Worm (Caenorhabditis elegans) whole organism, mixed stage, embryonic: ENCODE data around the gene C49G7.10.

Experiments used
- M03D4.4 ChIP-seq: sonication (generic microtip); optimal IDR thresholded peaks from 2 replicates; lab custom pipeline; 2017; ENCODE audit warnings: mild to moderate bottlenecking, missing genetic modification characterization, missing compliant biosample characterization
- bed-3 ChIP-seq: fragments of 200-800 bp; sonication (Bioruptor generic); optimal IDR thresholded peaks from 3 replicates; lab custom pipeline; 2018; ENCODE audit warnings: mild to moderate bottlenecking, missing genetic modification characterization, moderate library complexity, missing compliant biosample characterization
- blmp-1 ChIP-seq: fragments of 150-350 bp; optimal IDR thresholded peaks from 2 replicates; lab custom pipeline; 2014; ENCODE audit warnings: missing biosample characterization, missing genetic modification characterization
- ceh-39 ChIP-seq: fragments of 150-350 bp; optimal IDR thresholded peaks from 2 replicates; lab custom pipeline; 2014; ENCODE audit warnings: missing biosample characterization, missing genetic modification characterization
- ceh-43 ChIP-seq: fragments of 200-800 bp; sonication (Bioruptor generic); optimal IDR thresholded peaks from 2 replicates; lab custom pipeline; 2018; ENCODE audit warnings: mild to moderate bottlenecking, missing genetic modification characterization, moderate library complexity, missing compliant biosample characterization
- ceh-83 ChIP-seq: fragments of 200-800 bp; sonication (Bioruptor generic); optimal IDR thresholded peaks from 2 replicates; lab custom pipeline; 2018; ENCODE audit warnings: mild to moderate bottlenecking, missing genetic modification characterization, missing compliant biosample characterization
- cnd-1 ChIP-seq: fragments of 200-800 bp; sonication (Bioruptor generic); optimal IDR thresholded peaks from 2 replicates; lab custom pipeline; 2018; ENCODE audit warnings: mild to moderate bottlenecking, missing genetic modification characterization, missing compliant biosample characterization
- drap-1 ChIP-seq: fragments of 200-800 bp; sonication (Bioruptor generic); optimal IDR thresholded peaks from 3 replicates; lab custom pipeline; 2018; ENCODE audit warnings: mild to moderate bottlenecking, missing genetic modification characterization, missing compliant biosample characterization
- elt-1 ChIP-seq: sonication (generic microtip); optimal IDR thresholded peaks from 2 replicates; lab custom pipeline; 2017; ENCODE audit warnings: missing genetic modification characterization, mild to moderate bottlenecking, missing compliant biosample characterization, antibody characterized with exemption, moderate library complexity, borderline replicate concordance; ENCODE audit not compliant: insufficient read depth
- elt-3 ChIP-seq: fragments of 150-350 bp; optimal IDR thresholded peaks from 2 replicates; lab custom pipeline; 2014; ENCODE audit warnings: missing biosample characterization, missing genetic modification characterization
- flh-1 ChIP-seq: fragments of 200-800 bp; sonication (Bioruptor generic); optimal IDR thresholded peaks from 2 replicates; lab custom pipeline; 2018; ENCODE audit warnings: mild to moderate bottlenecking, missing genetic modification characterization, moderate library complexity, missing compliant biosample characterization
- hlh-1 ChIP-seq: fragments of 150-350 bp; optimal IDR thresholded peaks from 2 replicates; lab custom pipeline; 2014; ENCODE audit warnings: missing biosample characterization, missing genetic modification reagents, missing genetic modification characterization
- lin-13 ChIP-seq: fragments of 150-350 bp; optimal IDR thresholded peaks from 2 replicates; lab custom pipeline; 2014; ENCODE audit warnings: missing biosample characterization, missing genetic modification characterization
- lin-32 ChIP-seq: fragments of 200-800 bp; sonication (Bioruptor generic); optimal IDR thresholded peaks from 2 replicates; lab custom pipeline; 2018; ENCODE audit warnings: mild to moderate bottlenecking, missing genetic modification characterization, missing compliant biosample characterization
- lsy-2 ChIP-seq: fragments of 150-350 bp; optimal IDR thresholded peaks from 2 replicates; lab custom pipeline; 2014; ENCODE audit warnings: missing biosample characterization, missing genetic modification characterization
- mab-5 ChIP-seq: fragments of 150-350 bp; optimal IDR thresholded peaks from 2 replicates; lab custom pipeline; 2014; ENCODE audit warnings: missing biosample characterization, missing genetic modification characterization
- mep-1 ChIP-seq: fragments of 150-350 bp; optimal IDR thresholded peaks from 2 replicates; lab custom pipeline; 2017; ENCODE audit warnings: missing biosample characterization, missing genetic modification reagents, missing genetic modification characterization, inconsistent platforms
- nhr-12 ChIP-seq: fragments of 150-350 bp; optimal IDR thresholded peaks from 2 replicates; lab custom pipeline; 2014; ENCODE audit warnings: missing biosample characterization, missing genetic modification characterization
- nhr-2 ChIP-seq: fragments of 150-350 bp; optimal IDR thresholded peaks from 2 replicates; lab custom pipeline; 2014; ENCODE audit warnings: missing biosample characterization, missing genetic modification characterization
- nhr-237 ChIP-seq: fragments of 150-350 bp; optimal IDR thresholded peaks from 2 replicates; lab custom pipeline; 2014; ENCODE audit warnings: missing biosample characterization, missing genetic modification characterization
- nhr-28 ChIP-seq: fragments of 150-350 bp; optimal IDR thresholded peaks from 2 replicates; lab custom pipeline; 2014; ENCODE audit warnings: missing biosample characterization, missing genetic modification characterization
- nhr-76 ChIP-seq: sonication (generic microtip); optimal IDR thresholded peaks from 2 replicates; lab custom pipeline; 2017; ENCODE audit warnings: missing biosample characterization, missing genetic modification characterization
- pha-4 ChIP-seq: fragments of 150-350 bp; optimal IDR thresholded peaks from 2 replicates; lab custom pipeline; 2018; ENCODE audit warnings: missing biosample characterization, missing genetic modification reagents, missing genetic modification characterization
- sem-2 ChIP-seq: fragments of 200-800 bp; sonication (Bioruptor generic); optimal IDR thresholded peaks from 2 replicates; lab custom pipeline; 2018; ENCODE audit warnings: mild to moderate bottlenecking, missing genetic modification characterization, missing compliant biosample characterization
- snpc-4 ChIP-seq: fragments of 150-350 bp; optimal IDR thresholded peaks from 2 replicates; lab custom pipeline; 2014; ENCODE audit warnings: missing biosample characterization, missing genetic modification characterization
- tbx-8 ChIP-seq: fragments of 200-800 bp; sonication (Bioruptor generic); optimal IDR thresholded peaks from 2 replicates; lab custom pipeline; 2018; ENCODE audit warnings: mild to moderate bottlenecking, missing genetic modification characterization, moderate library complexity, missing compliant biosample characterization
- unc-39 ChIP-seq: fragments of 150-350 bp; optimal IDR thresholded peaks from 2 replicates; lab custom pipeline; 2014; ENCODE audit warnings: missing biosample characterization, missing genetic modification characterization
- unc-62 ChIP-seq: fragments of 150-350 bp; optimal IDR thresholded peaks from 2 replicates; lab custom pipeline; 2014; ENCODE audit warnings: missing biosample characterization, missing genetic modification reagents, missing genetic modification characterization
- zip-8 ChIP-seq: fragments of 150-350 bp; optimal IDR thresholded peaks from 2 replicates; lab custom pipeline; 2014; ENCODE audit warnings: missing biosample characterization, missing genetic modification characterization
- ztf-11 ChIP-seq: fragments of 150-350 bp; optimal IDR thresholded peaks from 2 replicates; lab custom pipeline; 2014; ENCODE audit warnings: missing biosample characterization, missing genetic modification characterization

The C49G7.10 gene

ce11 chrV:4063559-4064164, 21.8 kb upstream of the C49G7.10 start:
- peak; percentile 86 for TF ChIP-seq lsy-2 (tag; lab: Kevin White, UChicago)

DNA sequence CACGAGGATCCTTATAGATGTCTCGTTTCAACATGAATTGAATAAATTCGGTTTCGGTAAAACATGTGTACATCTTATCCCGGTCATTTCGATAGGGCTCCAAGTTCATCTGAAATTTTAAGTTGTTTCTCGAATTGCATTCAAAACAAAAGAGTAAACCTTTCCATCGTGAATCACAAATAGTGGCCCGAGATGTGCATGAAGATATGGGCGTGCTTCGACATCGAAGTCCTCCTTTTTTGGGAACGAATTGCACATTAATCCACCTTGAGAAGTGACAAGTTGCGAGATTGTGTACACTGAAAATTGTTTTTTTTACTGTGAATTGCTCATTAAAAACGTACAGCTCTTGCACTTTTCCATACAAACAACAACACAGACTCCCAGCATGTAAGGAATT, 14.4 kb upstream of the C49G7.10 start:
- TF ChIP-seq nhr-237 (tag; lab: Kevin White, UChicago): no peak
- TF ChIP-seq elt-3 (tag; lab: Kevin White, UChicago): no peak
- no peak for TF ChIP-seq lin-32 (GFP tag; lab: Kevin White, UChicago)
- TF ChIP-seq nhr-2 (tag; lab: Kevin White, UChicago): no peak
- no peak for TF ChIP-seq ceh-83
- TF ChIP-seq unc-39 (tag; lab: Kevin White, UChicago): no peak
- no peak for TF ChIP-seq elt-1 (tag; lab: Kevin White, UChicago)
- no peak for TF ChIP-seq nhr-12 (tag; lab: Kevin White, UChicago)
- TF ChIP-seq, all 35 proteins: peak for 0

DNA sequence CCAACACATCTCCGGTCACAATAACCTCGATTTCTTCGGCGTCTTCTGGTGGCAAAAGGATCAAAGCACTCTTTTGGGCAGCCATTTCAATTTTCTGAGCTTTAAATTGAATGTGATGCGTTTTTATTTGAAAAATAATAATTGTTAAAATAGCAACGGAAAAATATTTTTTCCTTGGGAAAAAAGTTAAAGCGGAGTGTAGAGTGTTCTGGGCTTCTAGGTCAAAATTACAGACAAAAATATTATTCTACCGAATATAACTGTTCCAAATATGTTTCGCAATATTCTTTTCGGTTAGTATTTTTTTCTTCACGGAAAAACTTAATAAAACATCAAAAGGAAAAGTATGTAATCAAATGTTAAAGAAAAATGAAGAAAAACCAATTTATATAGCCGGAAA, 13.2 kb upstream of the C49G7.10 start, which contains the start of gene djr-1.2:
TSS of gene djr-1.2 (minus strand) at position 101 of the 400 bp plus-strand sequence.
- TF ChIP-seq M03D4.4 (tag; lab: Kevin White, UChicago): no peak

DNA sequence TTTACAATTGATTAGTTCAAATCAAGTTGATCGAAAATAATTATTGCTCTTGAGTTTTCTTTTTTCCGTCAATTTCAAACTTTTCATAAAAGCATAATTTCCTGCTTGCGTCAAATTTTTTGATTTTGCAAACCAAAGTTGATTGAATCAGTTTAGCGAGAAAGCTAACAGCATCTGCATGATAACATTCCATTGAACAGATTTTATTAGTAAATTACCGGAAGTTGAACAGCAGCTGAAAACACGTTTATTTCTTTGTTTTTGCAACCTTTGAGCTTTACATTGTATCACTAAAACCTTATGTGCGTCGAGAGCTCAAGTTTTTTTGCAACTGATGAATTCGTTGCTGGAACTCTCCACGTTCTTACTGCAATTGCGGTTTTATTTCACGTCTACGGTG, 5.7 kb upstream of the C49G7.10 start, which contains the start of gene srh-169:
TSS of gene srh-169 (plus strand) at position 301 of the 400 bp plus-strand sequence.
- TF ChIP-seq drap-1 (no peak), tbx-8 (GFP tag; lab: Kevin White, UChicago) (no peak), lin-13 (tag; lab: Kevin White, UChicago) (no peak), ceh-39 (tag; lab: Kevin White, UChicago) (no peak), cnd-1 (tag; lab: Kevin White, UChicago) (no peak), M03D4.4 (tag; lab: Kevin White, UChicago) (no peak), ztf-11 (tag; lab: Kevin White, UChicago) (no peak), nhr-2 (tag; lab: Kevin White, UChicago) (no peak), pha-4 (tag; lab: Kevin White, UChicago) (no peak), flh-1 (GFP tag; lab: Kevin White, UChicago) (no peak)
- TF ChIP-seq, all 35 proteins: peak for 0

ce11 chrV:4046122-4046521, 4.3 kb upstream of the C49G7.10 start, which contains the start of gene phat-7:
TSS of gene phat-7 (plus strand) at chrV:4046422.
- TF ChIP-seq nhr-28 (tag; lab: Kevin White, UChicago) (no peak), nhr-76 (tag; lab: Kevin White, UChicago) (no peak)

DNA sequence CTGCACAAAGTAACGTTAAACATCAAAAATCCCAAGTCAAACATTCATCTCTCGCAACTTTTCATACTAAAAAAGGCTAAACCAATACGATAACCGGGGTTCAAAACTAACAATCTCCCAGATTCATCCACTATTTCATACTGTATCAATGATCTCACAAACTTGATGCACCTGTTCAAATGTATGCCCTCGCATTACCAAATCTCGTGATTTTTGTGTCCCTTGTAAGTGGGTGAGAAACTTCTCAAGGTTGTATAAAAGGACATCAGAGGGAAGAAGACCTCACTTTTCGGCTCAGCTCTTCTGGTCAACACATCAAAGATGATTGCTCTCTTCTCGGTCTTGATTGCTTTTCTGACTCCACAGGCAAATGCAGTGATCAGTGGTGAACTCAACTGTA, 1.8 kb upstream of the C49G7.10 start, which contains the start of gene phat-3:
TSS of gene phat-3 (plus strand) at position 301 of the 400 bp plus-strand sequence.
- TF ChIP-seq pha-4 (tag; lab: Kevin White, UChicago): no peak
- TF ChIP-seq sem-2 (GFP tag; lab: Kevin White, UChicago): no peak
- TF ChIP-seq lin-32 (GFP tag; lab: Kevin White, UChicago): no peak
- TF ChIP-seq drap-1: no peak
- no peak for TF ChIP-seq unc-62 (GFP tag; lab: Kevin White, UChicago)
- no peak for TF ChIP-seq flh-1 (GFP tag; lab: Kevin White, UChicago)
- TF ChIP-seq ceh-43 (GFP tag; lab: Kevin White, UChicago): no peak
- no peak for TF ChIP-seq lin-13 (tag; lab: Kevin White, UChicago)
- TF ChIP-seq nhr-76 (tag; lab: Kevin White, UChicago): no peak
- no peak for TF ChIP-seq snpc-4 (tag; lab: Kevin White, UChicago)
- TF ChIP-seq, all 35 proteins: peak for 0

- TF ChIP-seq mab-5 (tag; lab: Kevin White, UChicago) (no peak), snpc-4 (tag; lab: Kevin White, UChicago) (no peak), pha-4 (tag; lab: Kevin White, UChicago) (no peak), cnd-1 (tag; lab: Kevin White, UChicago) (no peak), blmp-1 (tag; lab: Kevin White, UChicago) (no peak), lsy-2 (tag; lab: Kevin White, UChicago) (no peak), mep-1 (tag; lab: Kevin White, UChicago) (no peak), nhr-2 (tag; lab: Kevin White, UChicago) (no peak), nhr-237 (tag; lab: Kevin White, UChicago) (no peak), drap-1 (no peak), unc-39 (tag; lab: Kevin White, UChicago) (no peak), tbx-8 (GFP tag; lab: Kevin White, UChicago) (no peak), elt-3 (tag; lab: Kevin White, UChicago) (no peak), hlh-1 (tag; lab: Kevin White, UChicago) (no peak), ceh-83 (no peak), bed-3 (no peak), zip-8 (no peak), elt-1 (tag; lab: Kevin White, UChicago) (no peak)
Observed at ce11 chrV:4038557-4038956, 3.3 kb downstream of the C49G7.10 start.
